Fruit fly (Drosophila melanogaster): Measurements from ENCODE around the gene CG13318.

CG13318 gene

DNA sequence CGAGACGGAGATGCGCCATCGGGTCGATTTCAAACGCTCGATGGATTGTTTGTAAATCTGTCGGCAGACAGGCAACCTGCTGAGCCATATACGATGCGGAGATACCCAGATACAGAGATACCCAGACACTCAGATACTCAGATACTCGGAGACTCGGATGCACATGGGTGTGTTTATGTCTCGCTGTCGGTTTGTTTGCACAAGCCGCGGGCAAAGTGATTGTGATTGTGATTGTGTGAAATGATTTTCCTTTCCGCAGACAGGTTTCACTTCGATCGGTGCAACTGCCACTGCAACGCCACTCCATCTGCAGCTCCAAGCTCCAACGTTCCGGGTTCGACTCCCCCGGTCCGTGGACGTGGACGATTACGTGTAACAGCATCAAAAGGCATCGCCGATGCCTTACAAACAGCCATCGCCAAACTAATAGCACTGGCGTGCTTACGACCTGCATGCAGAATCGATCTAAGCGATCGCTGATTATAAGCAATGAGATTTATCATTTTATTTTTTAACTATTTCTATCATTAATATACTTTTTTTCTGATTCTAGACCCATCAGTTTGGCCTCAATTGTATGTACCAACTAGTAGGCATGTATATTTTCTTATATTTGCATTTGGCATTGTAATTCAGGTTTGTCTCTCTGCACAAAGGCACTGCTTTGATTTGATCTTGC is 16.4 kb upstream of the CG13318 start (continued):
- TF ChIP-seq gcm2 (GFP tag; optimal IDR thresholded peaks at IDR 0.05) = peak; percentile 25
- no peak for TF ChIP-seq CG17186 (GFP tag; optimal IDR thresholded peaks at IDR 0.05)
- TF ChIP-seq sd (tag; optimal IDR thresholded peaks at IDR 0.05) = no peak
- no peak for TF ChIP-seq CG11456 (GFP tag; IDR thresholded peaks at IDR 0.05)
- TF ChIP-seq NfI (GFP tag; optimal IDR thresholded peaks at IDR 0.05) = peak; percentile 50
- peak; percentile 2 for TF ChIP-seq Jarid2 (GFP tag; optimal IDR thresholded peaks at IDR 0.05)
- TF ChIP-seq ci (GFP tag; IDR thresholded peaks at IDR 0.05) = peak; percentile 82
- peak; percentile 22; the same call in 1 of the 2 replicates for TF ChIP-seq CG10959 (GFP tag; IDR thresholded peaks at IDR 0.05)
- TF ChIP-seq onecut (GFP tag; IDR thresholded peaks at IDR 0.05) = 0 out of 2 replicates have a peak, but pooled peaks have one; percentile 22
- peak; percentile 39 for TF ChIP-seq CG9727 (GFP tag; optimal IDR thresholded peaks at IDR 0.05)
- TF ChIP-seq cas (GFP tag; IDR thresholded peaks at IDR 0.05) = no peak
- TF ChIP-seq ato (GFP tag; IDR thresholded peaks at IDR 0.05; ENCODE audit: partially characterized antibody) = no peak
- no peak for TF ChIP-seq caup (GFP tag; optimal IDR thresholded peaks at IDR 0.05; ENCODE audit: severe bottlenecking)
- TF ChIP-seq CG31441 (GFP tag; IDR thresholded peaks at IDR 0.05) = peak; percentile 81
- TF ChIP-seq CG12659 (GFP tag; optimal IDR thresholded peaks at IDR 0.05) = no peak
- TF ChIP-seq CG6813 (GFP tag; optimal IDR thresholded peaks at IDR 0.05) = peak; percentile 32
- TF ChIP-seq Atf6 (GFP tag; IDR thresholded peaks at IDR 0.05) = no peak
- TF ChIP-seq CG17328 (GFP tag; IDR thresholded peaks at IDR 0.05) = peak; percentile 67
- TF ChIP-seq Atf3 (GFP tag; optimal IDR thresholded peaks at IDR 0.05) = no peak
- peak; percentile 73; the same call in 2 of the 3 replicates for TF ChIP-seq sr (GFP tag; IDR thresholded peaks at IDR 0.05)
- TF ChIP-seq CHES-1-like (GFP tag; optimal IDR thresholded peaks at IDR 0.05) = no peak
- no peak for TF ChIP-seq D (optimal IDR thresholded peaks at IDR 0.05)
- TF ChIP-seq D (GFP tag; optimal IDR thresholded peaks at IDR 0.05) = peak; percentile 20
- TF ChIP-seq ara (GFP tag; IDR thresholded peaks at IDR 0.05) = peak; percentile 82
- peak; percentile 29 for TF ChIP-seq CG10654 (GFP tag; optimal IDR thresholded peaks at IDR 0.05)
- TF ChIP-seq CG6765 (GFP tag; optimal IDR thresholded peaks at IDR 0.05) = no peak
- no peak for TF ChIP-seq fru (optimal IDR thresholded peaks at IDR 0.05)
- no peak for TF ChIP-seq fd64A (GFP tag; optimal IDR thresholded peaks at IDR 0.05)
- TF ChIP-seq CG7271 (tag; optimal IDR thresholded peaks at IDR 0.05) = no peak
- TF ChIP-seq CG14014 (GFP tag; IDR thresholded peaks at IDR 0.05) = peak; percentile 28; the same call in 1 of the 2 replicates
- TF ChIP-seq CrebB (tag; optimal IDR thresholded peaks at IDR 0.05) = no peak
- TF ChIP-seq CG3281 (GFP tag; optimal IDR thresholded peaks at IDR 0.05) = no peak
- peak; percentile 37 for TF ChIP-seq CG7556 (GFP tag; optimal IDR thresholded peaks at IDR 0.05)
- no peak for TF ChIP-seq sqz (GFP tag; optimal IDR thresholded peaks at IDR 0.05)
- no peak for TF ChIP-seq CG16779 (GFP tag; IDR thresholded peaks at IDR 0.05)
- TF ChIP-seq pum (GFP tag; optimal IDR thresholded peaks at IDR 0.05) = no peak
- no peak for TF ChIP-seq CG1529 (GFP tag; optimal IDR thresholded peaks at IDR 0.05)
- TF ChIP-seq klu (GFP tag; IDR thresholded peaks at IDR 0.05) = no peak
- peak; percentile 41 for TF ChIP-seq CG30403 (GFP tag; optimal IDR thresholded peaks at IDR 0.05)
- no peak for TF ChIP-seq Dbx (GFP tag; IDR thresholded peaks at IDR 0.05)
- TF ChIP-seq CG3838 (GFP tag; optimal IDR thresholded peaks at IDR 0.05) = no peak
- TF ChIP-seq Ssrp (tag; optimal IDR thresholded peaks at IDR 0.05) = peak; percentile 51
- TF ChIP-seq Abd-B (GFP tag; optimal IDR thresholded peaks at IDR 0.05) = no peak
- peak; percentile 33 for TF ChIP-seq CG10267 (tag; optimal IDR thresholded peaks at IDR 0.05)
- peak; percentile 86 for TF ChIP-seq vvl (GFP tag; IDR thresholded peaks at IDR 0.05)
- no peak for TF ChIP-seq Camta (GFP tag; optimal IDR thresholded peaks at IDR 0.05)
- no peak for TF ChIP-seq CG13624 (GFP tag; optimal IDR thresholded peaks at IDR 0.05)
- TF ChIP-seq Optix (GFP tag; IDR thresholded peaks at IDR 0.05) = peak; percentile 59; the same call in 1 of the 3 replicates
- no peak for TF ChIP-seq bowl (GFP tag; IDR thresholded peaks at IDR 0.05)
- TF ChIP-seq bigmax (GFP tag; optimal IDR thresholded peaks at IDR 0.05) = no peak
- TF ChIP-seq CG13894 (tag; optimal IDR thresholded peaks at IDR 0.05) = no peak

Measured in whole organism, embryonic.